Worm (Caenorhabditis elegans) whole organism, mixed stage, embryonic: Measurements from ENCODE around the gene str-250.

ENCODE experiments used
- M03D4.4 ChIP-seq: sonication (generic microtip); optimal IDR thresholded peaks from 2 replicates; lab custom pipeline; 2017; ENCODE audit warnings: mild to moderate bottlenecking, missing genetic modification characterization, missing compliant biosample characterization
- bed-3 ChIP-seq: fragments of 200-800 bp; sonication (Bioruptor generic); optimal IDR thresholded peaks from 3 replicates; lab custom pipeline; 2018; ENCODE audit warnings: mild to moderate bottlenecking, missing genetic modification characterization, moderate library complexity, missing compliant biosample characterization
- blmp-1 ChIP-seq: fragments of 150-350 bp; optimal IDR thresholded peaks from 2 replicates; lab custom pipeline; 2014; ENCODE audit warnings: missing biosample characterization, missing genetic modification characterization
- ceh-43 ChIP-seq: fragments of 200-800 bp; sonication (Bioruptor generic); optimal IDR thresholded peaks from 2 replicates; lab custom pipeline; 2018; ENCODE audit warnings: mild to moderate bottlenecking, missing genetic modification characterization, moderate library complexity, missing compliant biosample characterization
- ceh-83 ChIP-seq: fragments of 200-800 bp; sonication (Bioruptor generic); optimal IDR thresholded peaks from 2 replicates; lab custom pipeline; 2018; ENCODE audit warnings: mild to moderate bottlenecking, missing genetic modification characterization, missing compliant biosample characterization
- ces-1 ChIP-seq: fragments of 150-350 bp; optimal IDR thresholded peaks from 2 replicates; lab custom pipeline; 2014; ENCODE audit warnings: missing biosample characterization, missing genetic modification reagents, missing genetic modification characterization
- cnd-1 ChIP-seq: fragments of 200-800 bp; sonication (Bioruptor generic); optimal IDR thresholded peaks from 2 replicates; lab custom pipeline; 2018; ENCODE audit warnings: mild to moderate bottlenecking, missing genetic modification characterization, missing compliant biosample characterization
- drap-1 ChIP-seq: fragments of 200-800 bp; sonication (Bioruptor generic); optimal IDR thresholded peaks from 3 replicates; lab custom pipeline; 2018; ENCODE audit warnings: mild to moderate bottlenecking, missing genetic modification characterization, missing compliant biosample characterization
- elt-1 ChIP-seq: sonication (generic microtip); optimal IDR thresholded peaks from 2 replicates; lab custom pipeline; 2017; ENCODE audit warnings: missing genetic modification characterization, mild to moderate bottlenecking, missing compliant biosample characterization, antibody characterized with exemption, moderate library complexity, borderline replicate concordance; ENCODE audit not compliant: insufficient read depth
- elt-3 ChIP-seq: fragments of 150-350 bp; optimal IDR thresholded peaks from 2 replicates; lab custom pipeline; 2014; ENCODE audit warnings: missing biosample characterization, missing genetic modification characterization
- flh-1 ChIP-seq: fragments of 200-800 bp; sonication (Bioruptor generic); optimal IDR thresholded peaks from 2 replicates; lab custom pipeline; 2018; ENCODE audit warnings: mild to moderate bottlenecking, missing genetic modification characterization, moderate library complexity, missing compliant biosample characterization
- ham-2 ChIP-seq: fragments of 200-800 bp; sonication (Bioruptor generic); optimal IDR thresholded peaks from 2 replicates; lab custom pipeline; 2018; ENCODE audit warnings: mild to moderate bottlenecking, missing genetic modification characterization, missing compliant biosample characterization
- hlh-1 ChIP-seq: fragments of 150-350 bp; optimal IDR thresholded peaks from 2 replicates; lab custom pipeline; 2014; ENCODE audit warnings: missing biosample characterization, missing genetic modification reagents, missing genetic modification characterization
- lin-13 ChIP-seq: fragments of 150-350 bp; optimal IDR thresholded peaks from 2 replicates; lab custom pipeline; 2014; ENCODE audit warnings: missing biosample characterization, missing genetic modification characterization
- lin-32 ChIP-seq: fragments of 200-800 bp; sonication (Bioruptor generic); optimal IDR thresholded peaks from 2 replicates; lab custom pipeline; 2018; ENCODE audit warnings: mild to moderate bottlenecking, missing genetic modification characterization, missing compliant biosample characterization
- lsy-2 ChIP-seq: fragments of 150-350 bp; optimal IDR thresholded peaks from 2 replicates; lab custom pipeline; 2014; ENCODE audit warnings: missing biosample characterization, missing genetic modification characterization
- mab-5 ChIP-seq: fragments of 150-350 bp; optimal IDR thresholded peaks from 2 replicates; lab custom pipeline; 2014; ENCODE audit warnings: missing biosample characterization, missing genetic modification characterization
- mep-1 ChIP-seq: fragments of 150-350 bp; optimal IDR thresholded peaks from 2 replicates; lab custom pipeline; 2017; ENCODE audit warnings: missing biosample characterization, missing genetic modification reagents, missing genetic modification characterization, inconsistent platforms
- mls-2 ChIP-seq: sonication (generic microtip); optimal IDR thresholded peaks from 2 replicates; lab custom pipeline; 2016; ENCODE audit warnings: mild to moderate bottlenecking, missing genetic modification characterization, moderate library complexity, missing compliant biosample characterization
- nhr-12 ChIP-seq: fragments of 150-350 bp; optimal IDR thresholded peaks from 2 replicates; lab custom pipeline; 2014; ENCODE audit warnings: missing biosample characterization, missing genetic modification characterization
- nhr-2 ChIP-seq: fragments of 150-350 bp; optimal IDR thresholded peaks from 2 replicates; lab custom pipeline; 2014; ENCODE audit warnings: missing biosample characterization, missing genetic modification characterization
- nhr-237 ChIP-seq: fragments of 150-350 bp; optimal IDR thresholded peaks from 2 replicates; lab custom pipeline; 2014; ENCODE audit warnings: missing biosample characterization, missing genetic modification characterization
- nhr-28 ChIP-seq: fragments of 150-350 bp; optimal IDR thresholded peaks from 2 replicates; lab custom pipeline; 2014; ENCODE audit warnings: missing biosample characterization, missing genetic modification characterization
- nhr-76 ChIP-seq: sonication (generic microtip); optimal IDR thresholded peaks from 2 replicates; lab custom pipeline; 2017; ENCODE audit warnings: missing biosample characterization, missing genetic modification characterization
- pha-4 ChIP-seq: fragments of 150-350 bp; optimal IDR thresholded peaks from 2 replicates; lab custom pipeline; 2018; ENCODE audit warnings: missing biosample characterization, missing genetic modification reagents, missing genetic modification characterization
- sem-2 ChIP-seq: fragments of 200-800 bp; sonication (Bioruptor generic); optimal IDR thresholded peaks from 2 replicates; lab custom pipeline; 2018; ENCODE audit warnings: mild to moderate bottlenecking, missing genetic modification characterization, missing compliant biosample characterization
- snpc-4 ChIP-seq: fragments of 150-350 bp; optimal IDR thresholded peaks from 2 replicates; lab custom pipeline; 2014; ENCODE audit warnings: missing biosample characterization, missing genetic modification characterization
- sptf-1 ChIP-seq: sonication (generic microtip); optimal IDR thresholded peaks from 2 replicates; lab custom pipeline; 2017; ENCODE audit warnings: mild to moderate bottlenecking, missing genetic modification characterization, moderate library complexity, missing compliant biosample characterization
- tbx-8 ChIP-seq: fragments of 200-800 bp; sonication (Bioruptor generic); optimal IDR thresholded peaks from 2 replicates; lab custom pipeline; 2018; ENCODE audit warnings: mild to moderate bottlenecking, missing genetic modification characterization, moderate library complexity, missing compliant biosample characterization
- unc-120 ChIP-seq: sonication (generic microtip); optimal IDR thresholded peaks from 2 replicates; lab custom pipeline; 2017; ENCODE audit warnings: missing genetic modification characterization, missing compliant biosample characterization; ENCODE audit not compliant: poor library complexity, severe bottlenecking
- unc-39 ChIP-seq: fragments of 150-350 bp; optimal IDR thresholded peaks from 2 replicates; lab custom pipeline; 2014; ENCODE audit warnings: missing biosample characterization, missing genetic modification characterization
- unc-62 ChIP-seq: fragments of 150-350 bp; optimal IDR thresholded peaks from 2 replicates; lab custom pipeline; 2014; ENCODE audit warnings: missing biosample characterization, missing genetic modification reagents, missing genetic modification characterization
- zip-8 ChIP-seq: fragments of 150-350 bp; optimal IDR thresholded peaks from 2 replicates; lab custom pipeline; 2014; ENCODE audit warnings: missing biosample characterization, missing genetic modification characterization
- ztf-11 ChIP-seq: fragments of 150-350 bp; optimal IDR thresholded peaks from 2 replicates; lab custom pipeline; 2014; ENCODE audit warnings: missing biosample characterization, missing genetic modification characterization

str-250 gene

ce11 chrV:13961927-13962419 lies 43.5 kb downstream of the str-250 start, which contains the start of the genes algn-13 and R10D12.13:
Gene algn-13, minus strand, starts transcription at chrV:13961977.
Gene R10D12.13, plus strand, starts transcription at chrV:13962417.
- TF ChIP-seq mep-1 (tag; lab: Kevin White, UChicago) (peak; percentile 79), ces-1 (GFP tag; lab: Kevin White, UChicago) (peak; percentile 40), M03D4.4 (tag; lab: Kevin White, UChicago) (peak; percentile 86), flh-1 (GFP tag; lab: Kevin White, UChicago) (peak; percentile 64), nhr-237 (tag; lab: Kevin White, UChicago) (no peak), pha-4 (tag; lab: Kevin White, UChicago) (peak; percentile 52), tbx-8 (GFP tag; lab: Kevin White, UChicago) (peak; percentile 64), unc-39 (tag; lab: Kevin White, UChicago) (no peak), nhr-76 (tag; lab: Kevin White, UChicago) (no peak), ceh-43 (GFP tag; lab: Kevin White, UChicago) (peak; percentile 68), blmp-1 (peak; percentile 52), lin-32 (peak; percentile 41), ham-2 (GFP tag; lab: Kevin White, UChicago) (peak; percentile 60), cnd-1 (tag; lab: Kevin White, UChicago) (peak; percentile 77), mls-2 (tag; lab: Kevin White, UChicago) (peak; percentile 84), nhr-12 (tag; lab: Kevin White, UChicago) (no peak), snpc-4 (tag; lab: Kevin White, UChicago) (no peak), drap-1 (GFP tag; lab: Kevin White, UChicago) (peak; percentile 81), elt-3 (tag; lab: Kevin White, UChicago) (peak; percentile 16), unc-120 (tag; lab: Kevin White, UChicago) (peak; percentile 91), sptf-1 (peak; percentile 92), sem-2 (GFP tag; lab: Kevin White, UChicago) (peak; percentile 64), zip-8 (tag; lab: Kevin White, UChicago) (no peak), nhr-28 (tag; lab: Kevin White, UChicago) (no peak), unc-62 (GFP tag; lab: Kevin White, UChicago) (no peak), ceh-83 (peak; percentile 79), elt-1 (tag; lab: Kevin White, UChicago) (peak; percentile 47), lin-13 (tag; lab: Kevin White, UChicago) (peak; percentile 66), lsy-2 (tag; lab: Kevin White, UChicago) (peak; percentile 37), hlh-1 (tag; lab: Kevin White, UChicago) (peak; percentile 26), nhr-2 (tag; lab: Kevin White, UChicago) (peak; percentile 24), ztf-11 (peak; percentile 59), mab-5 (tag; lab: Kevin White, UChicago) (peak; percentile 60), bed-3 (GFP tag; lab: Kevin White, UChicago) (peak; percentile 70)

- TF ChIP-seq nhr-28 (tag; lab: Kevin White, UChicago) = no peak
- TF ChIP-seq elt-1 (tag; lab: Kevin White, UChicago) = peak; percentile 80
- peak; percentile 79 for TF ChIP-seq blmp-1
- TF ChIP-seq, all 35 proteins: peak for 2
Measured at ce11 chrV:13963279-13963976, 45.0 kb downstream of the str-250 start, which contains the start of gene sao-1. Gene sao-1, plus strand, starts transcription at chrV:13963926.
